Worm (Caenorhabditis elegans): ENCODE results near the gene nspa-8.
A peak's percentile ranks its signal among the peaks of the same experiment; 100 is the strongest.

The nspa-8 gene

DNA sequence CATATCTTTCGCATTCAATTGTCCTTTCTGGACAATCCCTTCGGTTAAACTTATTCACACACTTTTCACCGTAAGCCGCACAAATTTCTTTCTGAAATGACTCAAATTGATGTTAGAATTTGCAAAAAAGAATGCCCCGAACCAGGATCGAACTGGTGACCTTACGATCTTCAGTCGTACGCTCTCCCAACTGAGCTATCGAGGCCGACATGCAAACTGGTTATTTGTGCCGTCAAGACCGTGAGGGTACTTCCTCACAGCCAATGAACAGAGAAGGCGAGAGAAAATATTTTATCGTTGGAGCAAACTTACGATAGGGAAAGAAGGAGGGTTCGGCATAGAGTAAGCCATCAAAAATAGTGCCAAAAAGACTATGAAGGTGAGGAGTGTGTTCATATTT is 49.4 kb upstream of the nspa-8 start (continued):
- no peak for TF ChIP-seq repo-1 (tag; optimal IDR thresholded peaks at IDR 0.05)
- peak; percentile 33; the same call in 1 of the 2 replicates for TF ChIP-seq hmg-20 (GFP tag; IDR thresholded peaks at IDR 0.05)
- peak; percentile 4 for TF ChIP-seq nhr-80 (tag; optimal IDR thresholded peaks at IDR 0.05)
- peak; percentile 28 for TF ChIP-seq madf-10 (tag; optimal IDR thresholded peaks at IDR 0.05)
- peak; percentile 9 for TF ChIP-seq die-1 (tag; optimal IDR thresholded peaks at IDR 0.05)
- peak; percentile 81 for TF ChIP-seq rcor-1 (GFP tag; IDR thresholded peaks at IDR 0.05)
- peak; percentile 33 for TF ChIP-seq lsl-1 (GFP tag; optimal IDR thresholded peaks at IDR 0.05)
- TF ChIP-seq nfya-1 (tag; optimal IDR thresholded peaks at IDR 0.05; ENCODE audit: borderline replicate concordance, insufficient read depth) = no peak
- TF ChIP-seq Y53F4B.3 (GFP tag; IDR thresholded peaks at IDR 0.05) = peak; percentile 52; the same call in 1 of the 2 replicates
- no peak for TF ChIP-seq C17E4.6 (GFP tag; IDR thresholded peaks at IDR 0.05)
- no peak for TF ChIP-seq attf-3 (GFP tag; conservative IDR thresholded peaks at IDR 0.05)
- peak; percentile 47 for TF ChIP-seq somi-1 (GFP tag; optimal IDR thresholded peaks at IDR 0.05)
- TF ChIP-seq athp-1 (tag; optimal IDR thresholded peaks at IDR 0.05) = peak; percentile 14
- TF ChIP-seq sea-2 (GFP tag; IDR thresholded peaks at IDR 0.05) = no peak
- TF ChIP-seq mes-4 (tag; optimal IDR thresholded peaks at IDR 0.05) = no peak
- no peak for TF ChIP-seq ztf-26 (tag; optimal IDR thresholded peaks at IDR 0.05)
- 0 out of 2 replicates have a peak, but pooled peaks have one; percentile 25 for TF ChIP-seq Y53G8AR.9 (GFP tag; conservative IDR thresholded peaks at IDR 0.05)
- no peak for TF ChIP-seq ztf-22 (GFP tag; optimal IDR thresholded peaks at IDR 0.05)
- peak; percentile 3 for TF ChIP-seq zim-3 (tag; optimal IDR thresholded peaks at IDR 0.05)
- TF ChIP-seq ztf-18 (tag; optimal IDR thresholded peaks at IDR 0.05) = peak; percentile 18
- TF ChIP-seq madf-6 (GFP tag; IDR thresholded peaks at IDR 0.05) = peak; percentile 67

- TF ChIP-seq nhr-27 (tag; optimal IDR thresholded peaks at IDR 0.05) = no peak
- TF ChIP-seq efl-1 (GFP tag; optimal IDR thresholded peaks at IDR 0.05) = no peak
- TF ChIP-seq sdz-38 (tag; optimal IDR thresholded peaks at IDR 0.05) = no peak
- TF ChIP-seq let-526 (GFP tag; IDR thresholded peaks at IDR 0.05) = no peak
- TF ChIP-seq atf-7 (tag; optimal IDR thresholded peaks at IDR 0.05) = no peak
- TF ChIP-seq unc-130 (GFP tag; optimal IDR thresholded peaks at IDR 0.05) = no peak
- TF ChIP-seq attf-5 (GFP tag; optimal IDR thresholded peaks at IDR 0.05) = no peak
- no peak for TF ChIP-seq ztf-26 (tag; optimal IDR thresholded peaks at IDR 0.05)
- no peak for TF ChIP-seq rec-8 (tag; optimal IDR thresholded peaks at IDR 0.05)
Measured at ce11 chrV:14875371-14875770, 48.5 kb upstream of the nspa-8 start, which contains the start of gene ZC412.5. Gene ZC412.5, minus strand, starts transcription at chrV:14875471.

- TF ChIP-seq snpc-1.1 (tag; optimal IDR thresholded peaks at IDR 0.05; ENCODE audit: insufficient read depth) = no peak
Measured at ce11 chrV:14871365-14871764, 44.5 kb upstream of the nspa-8 start, which contains the start of gene ZC412.3. Gene ZC412.3, minus strand, starts transcription at chrV:14871547.

ce11 chrV:14868181-14868580 is 41.3 kb upstream of the nspa-8 start, which contains the start of gene gcy-14:
Gene gcy-14, minus strand, starts transcription at chrV:14868281.
- TF ChIP-seq ztf-25 (GFP tag; IDR thresholded peaks at IDR 0.05) = no peak
- no peak for TF ChIP-seq atf-7 (tag; optimal IDR thresholded peaks at IDR 0.05)
- TF ChIP-seq ceh-27 (GFP tag; optimal IDR thresholded peaks at IDR 0.05) = no peak
- no peak for TF ChIP-seq tlf-1 (GFP tag; optimal IDR thresholded peaks at IDR 0.05)
- no peak for TF ChIP-seq repo-1 (tag; optimal IDR thresholded peaks at IDR 0.05)
- no peak for TF ChIP-seq efl-1 (GFP tag; optimal IDR thresholded peaks at IDR 0.05)
- TF ChIP-seq nhr-27 (tag; optimal IDR thresholded peaks at IDR 0.05) = no peak
- no peak for TF ChIP-seq unc-62 (GFP tag; optimal IDR thresholded peaks at IDR 0.05)
- TF ChIP-seq snpc-3.4 (tag; optimal IDR thresholded peaks at IDR 0.05) = no peak
- TF ChIP-seq akir-1 (GFP tag; optimal IDR thresholded peaks at IDR 0.05) = no peak
- TF ChIP-seq ztf-6 (GFP tag; IDR thresholded peaks at IDR 0.05) = no peak
- TF ChIP-seq lsy-27 (tag; optimal IDR thresholded peaks at IDR 0.05; ENCODE audit: borderline replicate concordance, insufficient read depth) = no peak
- TF ChIP-seq F23B12.7 (tag; optimal IDR thresholded peaks at IDR 0.05; ENCODE audit: insufficient read depth) = no peak
- TF ChIP-seq dpl-1 (GFP tag; optimal IDR thresholded peaks at IDR 0.05) = no peak
- no peak for TF ChIP-seq F55B11.4 (tag; optimal IDR thresholded peaks at IDR 0.05; ENCODE audit: borderline replicate concordance, insufficient read depth)
